Worm (Caenorhabditis elegans) whole organism, dauer: ENCODE data around the gene fat-7.

Experiments
- unc-62 ChIP-seq: sonication (generic microtip); optimal IDR thresholded peaks from 2 replicates; lab custom pipeline; 2017; ENCODE audit warnings: missing biosample characterization, missing genetic modification reagents, missing genetic modification characterization

The fat-7 gene

ce11 chrV:7153046-7153445 lies at the start of gene fat-7:
fat-7 (minus strand) TSS chrV:7153146.
- no peak for TF ChIP-seq unc-62 (GFP tag; lab: Kevin White, UChicago)

DNA sequence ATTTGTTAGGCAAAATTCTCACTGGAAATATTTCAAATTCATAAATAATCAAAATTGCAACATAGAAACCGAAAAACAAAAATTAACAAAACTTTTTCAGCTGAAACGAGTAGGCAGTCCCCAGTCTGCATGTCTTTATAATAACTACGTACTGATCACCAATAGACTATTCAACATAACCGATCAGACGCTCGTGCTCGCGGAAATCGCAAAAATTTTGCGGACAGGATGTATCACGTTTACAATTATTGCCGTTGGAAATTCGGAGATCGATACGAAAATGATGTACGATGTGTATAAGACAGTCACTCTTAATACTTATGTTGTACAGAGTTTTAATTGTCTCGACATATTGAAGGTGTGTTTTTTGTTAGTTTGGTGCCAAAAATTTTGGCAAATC lies 48.4 kb upstream of the fat-7 start:
- TF ChIP-seq unc-62 (GFP tag; lab: Kevin White, UChicago) = no peak

- no peak for TF ChIP-seq unc-62 (GFP tag; lab: Kevin White, UChicago)
These were observed 47.0 kb upstream of the fat-7 start, which contains the start of gene F09G2.1 for ce11 chrV:7199932-7200331. F09G2.1 (plus strand) TSS chrV:7200232.

ce11 chrV:7199077-7199476 lies 46.1 kb upstream of the fat-7 start:
- no peak for TF ChIP-seq unc-62 (GFP tag; lab: Kevin White, UChicago)

ce11 chrV:7198403-7198802 lies 45.5 kb upstream of the fat-7 start:
- TF ChIP-seq unc-62 (GFP tag; lab: Kevin White, UChicago) = no peak

- no peak for TF ChIP-seq unc-62 (GFP tag; lab: Kevin White, UChicago)
These were observed 44.1 kb upstream of the fat-7 start for ce11 chrV:7197036-7197435.

- TF ChIP-seq unc-62 (GFP tag; lab: Kevin White, UChicago) = no peak
These were observed 43.6 kb upstream of the fat-7 start, which contains the start of gene F09G2.2 for ce11 chrV:7196498-7196966. F09G2.2 (plus strand) TSS chrV:7196916.

DNA sequence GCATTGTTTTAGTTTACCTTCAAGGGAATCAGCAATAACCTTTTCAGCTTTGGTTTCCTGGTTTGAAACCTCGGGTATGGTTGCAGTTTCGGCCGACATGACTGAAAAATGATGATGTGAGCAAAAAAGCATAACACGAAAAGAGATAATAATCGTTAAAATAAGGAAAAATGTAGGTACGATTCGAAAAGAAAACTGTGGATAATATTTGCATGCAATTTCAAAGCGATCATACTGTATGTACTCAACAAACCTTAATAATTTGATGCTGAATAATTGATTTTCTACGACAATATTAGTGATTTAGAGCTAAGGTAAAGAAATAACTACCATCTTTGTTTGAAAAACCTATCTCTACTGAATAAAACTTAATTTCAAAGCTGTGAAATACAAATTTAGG lies 43.1 kb upstream of the fat-7 start, which contains the start of gene attf-2:
Gene attf-2, minus strand, starts transcription at position 101 of the 400 bp plus-strand sequence.
- TF ChIP-seq unc-62 (GFP tag; lab: Kevin White, UChicago) = no peak

ce11 chrV:7194818-7195217 lies 41.9 kb upstream of the fat-7 start:
- TF ChIP-seq unc-62 (GFP tag; lab: Kevin White, UChicago) = no peak

- no peak for TF ChIP-seq unc-62 (GFP tag; lab: Kevin White, UChicago)
These were observed 40.6 kb upstream of the fat-7 start, which contains the start of gene F09G2.8 for ce11 chrV:7193562-7193961. F09G2.8 (minus strand) TSS chrV:7193662.

DNA sequence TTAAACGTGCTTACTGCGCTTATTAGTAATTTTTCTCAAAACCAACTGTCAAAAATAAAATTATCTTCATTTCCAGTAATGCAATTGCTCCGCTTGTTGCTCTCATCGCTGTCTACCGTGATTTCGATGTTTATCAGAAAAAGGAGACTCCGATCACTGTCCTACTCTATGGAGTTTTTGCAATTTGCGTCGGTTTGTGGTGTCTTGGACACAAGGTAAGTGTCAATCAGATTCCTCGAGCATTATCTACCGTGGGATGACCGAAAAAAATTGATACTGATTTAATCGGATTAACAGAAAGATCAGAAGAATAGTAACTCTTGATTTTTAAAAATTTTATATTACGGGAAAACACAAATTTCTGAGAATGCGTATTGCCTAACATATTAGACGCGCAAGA lies 34.3 kb upstream of the fat-7 start:
- no peak for TF ChIP-seq unc-62 (GFP tag; lab: Kevin White, UChicago)

- no peak for TF ChIP-seq unc-62 (GFP tag; lab: Kevin White, UChicago)
These were observed 33.7 kb upstream of the fat-7 start for ce11 chrV:7186599-7186998.

- TF ChIP-seq unc-62 (GFP tag; lab: Kevin White, UChicago) = no peak
These were observed 31.6 kb upstream of the fat-7 start, which contains the start of gene pitr-5 for ce11 chrV:7184549-7184948. pitr-5 (plus strand) TSS chrV:7184849.

DNA sequence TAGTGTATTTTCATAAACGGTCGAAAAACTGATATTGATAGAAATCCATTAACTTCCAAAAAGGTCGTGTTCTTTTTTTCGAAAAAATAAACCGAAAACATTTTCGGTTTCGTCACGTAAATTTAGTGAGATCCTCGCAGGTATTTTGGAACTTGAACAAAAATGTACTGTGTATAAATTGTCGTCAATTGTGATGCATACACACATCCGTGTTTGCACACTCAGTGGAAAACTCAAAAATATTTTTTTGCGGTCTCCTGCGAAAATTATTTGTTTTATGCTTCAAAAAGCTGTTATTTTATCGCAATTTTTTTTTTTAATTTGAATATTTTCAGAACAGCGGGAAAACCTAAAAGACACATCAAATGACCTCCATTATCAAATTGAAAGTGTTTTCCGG lies 25.9 kb upstream of the fat-7 start, which contains the start of gene cpsf-2:
Gene cpsf-2, plus strand, starts transcription at position 330 of the 400 bp plus-strand sequence.
- no peak for TF ChIP-seq unc-62 (GFP tag; lab: Kevin White, UChicago)

DNA sequence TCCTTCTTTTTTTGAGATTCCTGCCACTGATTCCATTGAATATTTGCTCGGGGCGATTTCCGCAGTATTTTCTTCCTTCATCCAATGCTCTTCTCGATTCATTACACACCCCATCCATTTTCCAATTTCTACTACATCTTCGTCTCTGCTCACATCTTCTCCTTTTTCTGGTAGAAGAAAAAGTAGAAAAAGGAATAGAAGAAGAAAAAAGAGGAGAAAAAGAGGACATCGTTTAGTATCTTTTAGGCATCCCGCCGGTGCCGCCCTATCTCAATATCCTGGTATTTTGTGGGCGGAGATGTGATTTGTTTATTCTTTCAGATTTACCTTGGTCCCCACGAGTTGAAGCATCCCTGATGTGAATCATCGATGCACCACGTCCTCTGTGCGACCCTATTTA lies 22.3 kb upstream of the fat-7 start, which contains the start of gene lgc-39:
Gene lgc-39, plus strand, starts transcription at position 301 of the 400 bp plus-strand sequence.
- TF ChIP-seq unc-62 (GFP tag; lab: Kevin White, UChicago) = no peak

DNA sequence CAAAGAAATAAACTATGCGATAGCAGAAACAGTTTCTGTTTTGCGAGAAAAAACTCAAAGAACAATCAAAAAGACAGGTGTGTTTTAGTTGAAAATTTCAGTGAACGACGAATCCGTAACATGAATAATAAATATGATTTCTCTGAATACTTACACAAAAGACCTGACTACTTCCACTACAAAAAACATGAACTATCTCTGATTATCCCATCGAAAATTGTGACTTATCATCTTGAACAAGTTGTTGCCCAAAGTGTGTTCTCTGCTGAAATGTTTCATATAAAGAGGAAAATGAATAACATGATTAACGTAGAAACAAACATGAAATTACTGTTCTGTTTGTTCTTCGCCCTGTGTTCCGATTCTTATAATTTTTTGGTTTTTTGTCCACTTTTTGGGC lies 13.8 kb upstream of the fat-7 start, which contains the start of gene ugt-36:
Gene ugt-36, plus strand, starts transcription at position 301 of the 400 bp plus-strand sequence.
- no peak for TF ChIP-seq unc-62 (GFP tag; lab: Kevin White, UChicago)

ce11 chrV:7164210-7164609 lies 11.3 kb upstream of the fat-7 start, which contains the start of gene srh-83:
srh-83 (plus strand) TSS chrV:7164510.
- no peak for TF ChIP-seq unc-62 (GFP tag; lab: Kevin White, UChicago)
